ENCODE assay signal across 5 fruit fly cellular contexts in genomic region chr2L:5983236-5983635, dm6.
TF ChIP-seq lines count a peak whose summit lies in the region.

No protein-coding gene starts in this region.

- TF ChIP-seq CTCF in whole organism, embryonic (GFP tag; optimal IDR thresholded peaks at IDR 0.05; lab: Kevin White, UChicago) = no peak

TF ChIP-seq in whole organism, adult, 20 proteins besides CTCF, POLR2A, EP300 and RAD21:
- TF ChIP-seq Crg-1 (GFP tag; optimal IDR thresholded peaks at IDR 0.05; lab: Kevin White, UChicago) = no peak
- no peak for TF ChIP-seq ovo (GFP tag; optimal IDR thresholded peaks at IDR 0.05; lab: Kevin White, UChicago)
- TF ChIP-seq CG14711 (tag; optimal IDR thresholded peaks at IDR 0.05; lab: Kevin White, UChicago) = no peak
- TF ChIP-seq cic (GFP tag; optimal IDR thresholded peaks at IDR 0.05; lab: Kevin White, UChicago) = no peak
- no peak for TF ChIP-seq bab1 (GFP tag; optimal IDR thresholded peaks at IDR 0.05; lab: Kevin White, UChicago)
- TF ChIP-seq tj (GFP tag; optimal IDR thresholded peaks at IDR 0.05; lab: Kevin White, UChicago) = peak; percentile 87
- TF ChIP-seq Clk (GFP tag; optimal IDR thresholded peaks at IDR 0.05; lab: Kevin White, UChicago) = no peak

TF ChIP-seq in whole organism, embryonic, 481 proteins besides CTCF, POLR2A, EP300 and RAD21 (continues in another document):
- TF ChIP-seq fru (optimal IDR thresholded peaks at IDR 0.05; lab: Kevin White, UChicago) = no peak
- peak; percentile 38 for TF ChIP-seq nom (GFP tag; optimal IDR thresholded peaks at IDR 0.05; lab: Kevin White, UChicago)
- TF ChIP-seq CG16779 (GFP tag; IDR thresholded peaks at IDR 0.05; lab: Robert Waterston, UW) = no peak
- no peak for TF ChIP-seq lola (GFP tag; optimal IDR thresholded peaks at IDR 0.05; lab: Kevin White, UChicago)
- no peak for TF ChIP-seq Lpt (GFP tag; optimal IDR thresholded peaks at IDR 0.05; lab: Kevin White, UChicago)
- no peak for TF ChIP-seq seq (GFP tag; IDR thresholded peaks at IDR 0.05; lab: Robert Waterston, UW)
- TF ChIP-seq grau (tag; optimal IDR thresholded peaks at IDR 0.05; lab: Kevin White, UChicago) = no peak
- TF ChIP-seq Kr (GFP tag; optimal IDR thresholded peaks at IDR 0.05; lab: Kevin White, UChicago) = no peak
- TF ChIP-seq HmgZ (tag; optimal IDR thresholded peaks at IDR 0.05; lab: Kevin White, UChicago) = no peak
- TF ChIP-seq HLH3B (GFP tag; IDR thresholded peaks at IDR 0.05; lab: Robert Waterston, UW) = no peak
- no peak for TF ChIP-seq CG8089 (GFP tag; optimal IDR thresholded peaks at IDR 0.05; lab: Kevin White, UChicago)
- no peak for TF ChIP-seq vvl (GFP tag; IDR thresholded peaks at IDR 0.05; lab: Robert Waterston, UW)
- TF ChIP-seq Opbp (GFP tag; IDR thresholded peaks at IDR 0.05; lab: Robert Waterston, UW; ENCODE audit: partially characterized antibody) = no peak
- TF ChIP-seq bab2 (GFP tag; optimal IDR thresholded peaks at IDR 0.05; lab: Kevin White, UChicago) = no peak
- TF ChIP-seq Awh (GFP tag; IDR thresholded peaks at IDR 0.05; lab: Robert Waterston, UW) = no peak
- TF ChIP-seq cad (GFP tag; optimal IDR thresholded peaks at IDR 0.05; lab: Kevin White, UChicago) = peak; percentile 11
- no peak for TF ChIP-seq p53 (GFP tag; optimal IDR thresholded peaks at IDR 0.05; lab: Kevin White, UChicago)
- no peak for TF ChIP-seq CG3281 (GFP tag; optimal IDR thresholded peaks at IDR 0.05; lab: Kevin White, UChicago)
- TF ChIP-seq CG12299 (tag; optimal IDR thresholded peaks at IDR 0.05; lab: Kevin White, UChicago) = no peak
- no peak for TF ChIP-seq eyg (GFP tag; optimal IDR thresholded peaks at IDR 0.05; lab: Kevin White, UChicago)
- no peak for TF ChIP-seq pho (GFP tag; optimal IDR thresholded peaks at IDR 0.05; lab: Kevin White, UChicago)
- no peak for TF ChIP-seq zen2 (GFP tag; IDR thresholded peaks at IDR 0.05; lab: Robert Waterston, UW; ENCODE audit: partially characterized antibody)

TF ChIP-seq in whole organism, prepupa, 60 proteins besides CTCF, POLR2A, EP300 and RAD21 (continues in another document):
- TF ChIP-seq CG34406 (GFP tag; optimal IDR thresholded peaks at IDR 0.05; lab: Kevin White, UChicago) (no peak), ss (GFP tag; optimal IDR thresholded peaks at IDR 0.05; lab: Kevin White, UChicago) (no peak), CG11762 (GFP tag; optimal IDR thresholded peaks at IDR 0.05; lab: Kevin White, UChicago; ENCODE audit: insufficient read depth) (no peak), CG8632 (GFP tag; optimal IDR thresholded peaks at IDR 0.05; lab: Kevin White, UChicago) (no peak), achi (GFP tag; optimal IDR thresholded peaks at IDR 0.05; lab: Kevin White, UChicago) (no peak), CG11902 (GFP tag; optimal IDR thresholded peaks at IDR 0.05; lab: Kevin White, UChicago) (no peak), Blimp-1 (GFP tag; optimal IDR thresholded peaks at IDR 0.05; lab: Kevin White, UChicago) (peak; percentile 20), CG11294 (GFP tag; IDR thresholded peaks at IDR 0.05; lab: Robert Waterston, UW) (no peak), CG10669 (GFP tag; optimal IDR thresholded peaks at IDR 0.05; lab: Kevin White, UChicago) (no peak), CG32006 (GFP tag; optimal IDR thresholded peaks at IDR 0.05; lab: Kevin White, UChicago) (no peak), Hr38 (GFP tag; optimal IDR thresholded peaks at IDR 0.05; lab: Kevin White, UChicago) (no peak), CG8119 (GFP tag; IDR thresholded peaks at IDR 0.05; lab: Robert Waterston, UW) (no peak), CG6854 (GFP tag; optimal IDR thresholded peaks at IDR 0.05; lab: Kevin White, UChicago) (peak; percentile 2), Ets21C (GFP tag; optimal IDR thresholded peaks at IDR 0.05; lab: Kevin White, UChicago) (no peak), CG9139 (GFP tag; optimal IDR thresholded peaks at IDR 0.05; lab: Kevin White, UChicago) (no peak), CG31627 (GFP tag; optimal IDR thresholded peaks at IDR 0.05; lab: Kevin White, UChicago) (no peak), Eip75B (GFP tag; optimal IDR thresholded peaks at IDR 0.05; lab: Kevin White, UChicago) (peak; percentile 7), fd85E (GFP tag; optimal IDR thresholded peaks at IDR 0.05; lab: Kevin White, UChicago) (no peak), dac (GFP tag; optimal IDR thresholded peaks at IDR 0.05; lab: Kevin White, UChicago) (no peak), salr (GFP tag; optimal IDR thresholded peaks at IDR 0.05; lab: Kevin White, UChicago) (no peak), Hr39 (GFP tag; optimal IDR thresholded peaks at IDR 0.05; lab: Kevin White, UChicago) (no peak), Sox102F (GFP tag; optimal IDR thresholded peaks at IDR 0.05; lab: Kevin White, UChicago) (no peak), CG10631 (GFP tag; optimal IDR thresholded peaks at IDR 0.05; lab: Kevin White, UChicago) (no peak)

TF ChIP-seq in whole organism, pupa, 21 proteins besides CTCF, POLR2A, EP300 and RAD21:
- TF ChIP-seq rn (GFP tag; IDR thresholded peaks at IDR 0.05; lab: Robert Waterston, UW) (no peak), EcR (GFP tag; optimal IDR thresholded peaks at IDR 0.05; lab: Kevin White, UChicago) (peak; percentile 71)

TF ChIP-seq in whole organism, wandering third instar larva, 38 proteins besides CTCF, POLR2A, EP300 and RAD21:
- TF ChIP-seq Jra (GFP tag; optimal IDR thresholded peaks at IDR 0.05; lab: Kevin White, UChicago) (peak; percentile 27), foxo (GFP tag; optimal IDR thresholded peaks at IDR 0.05; lab: Kevin White, UChicago) (no peak), Dif (GFP tag; optimal IDR thresholded peaks at IDR 0.05; lab: Kevin White, UChicago; ENCODE audit: partially characterized antibody) (peak; percentile 20), Vsx2 (GFP tag; optimal IDR thresholded peaks at IDR 0.05; lab: Kevin White, UChicago; ENCODE audit: partially characterized antibody) (no peak), dmrt93B (GFP tag; optimal IDR thresholded peaks at IDR 0.05; lab: Kevin White, UChicago) (no peak), dl (GFP tag; optimal IDR thresholded peaks at IDR 0.05; lab: Kevin White, UChicago; ENCODE audit: insufficient read depth in 1 of 2, partially characterized antibody in 2 of 2) (peak; percentile 56 to 59), lola (GFP tag; optimal IDR thresholded peaks at IDR 0.05; lab: Kevin White, UChicago) (no peak), Mio (GFP tag; optimal IDR thresholded peaks at IDR 0.05; lab: Kevin White, UChicago) (no peak)
